Worm (Caenorhabditis elegans) whole organism, L1 larva: ENCODE measurements around the gene F07G11.4.

Experiments used
- C16A3.4 ChIP-seq: fragments of 150-350 bp; optimal IDR thresholded peaks from 2 replicates; lab custom pipeline; 2014; ENCODE audit warnings: missing biosample characterization, missing genetic modification characterization
- hlh-17 ChIP-seq: fragments of 200-800 bp; sonication (Bioruptor generic); optimal IDR thresholded peaks from 2 replicates; lab custom pipeline; 2018; ENCODE audit warnings: missing genetic modification characterization, mild to moderate bottlenecking, missing compliant biosample characterization, moderate library complexity, borderline replicate concordance
- lin-39 ChIP-seq: fragments of 150-350 bp; optimal IDR thresholded peaks from 2 replicates; lab custom pipeline; 2014; ENCODE audit warnings: missing biosample characterization, missing genetic modification reagents, missing genetic modification characterization
- lir-3 ChIP-seq: sonication (generic microtip); optimal IDR thresholded peaks from 2 replicates; lab custom pipeline; 2016; ENCODE audit warnings: mild to moderate bottlenecking, missing genetic modification characterization, moderate library complexity, missing compliant biosample characterization; ENCODE audit not compliant: poor library complexity
- lsy-2 ChIP-seq, 2 experiments: fragments of 150-350 bp; optimal IDR thresholded peaks; 2 replicates each; lab custom pipeline; 2014; ENCODE audit warnings: missing biosample characterization in 2 of 2, missing genetic modification characterization in 2 of 2
- nhr-237 ChIP-seq: fragments of 150-350 bp; optimal IDR thresholded peaks from 2 replicates; lab custom pipeline; 2014; ENCODE audit warnings: missing biosample characterization, missing genetic modification characterization
- nhr-84 ChIP-seq: sonication (generic microtip); optimal IDR thresholded peaks from 2 replicates; lab custom pipeline; 2017; ENCODE audit warnings: missing biosample characterization, missing genetic modification characterization
- rnt-1 ChIP-seq: sonication (generic microtip); optimal IDR thresholded peaks from 2 replicates; lab custom pipeline; 2016; ENCODE audit warnings: mild to moderate bottlenecking, missing genetic modification characterization, moderate library complexity, missing compliant biosample characterization
- swsn-7 ChIP-seq: sonication (generic microtip); optimal IDR thresholded peaks from 2 replicates; lab custom pipeline; 2016; ENCODE audit warnings: missing genetic modification characterization, missing compliant biosample characterization
- tbx-2 ChIP-seq: sonication (generic microtip); optimal IDR thresholded peaks from 2 replicates; lab custom pipeline; 2016; ENCODE audit warnings: missing genetic modification characterization, missing compliant biosample characterization
- zag-1 ChIP-seq: fragments of 150-350 bp; optimal IDR thresholded peaks from 2 replicates; lab custom pipeline; 2014; ENCODE audit warnings: missing biosample characterization, missing genetic modification characterization

ce11 chrV:7330868-7331267 is 35.7 kb upstream of the F07G11.4 start, which contains the start of gene F10G2.2:
- TF ChIP-seq swsn-7 (tag; lab: Kevin White, UChicago), result no peak
- TF ChIP-seq zag-1 (tag; lab: Kevin White, UChicago), result no peak
- TF ChIP-seq lin-39, result no peak
- TF ChIP-seq tbx-2 (tag; lab: Kevin White, UChicago), result no peak
- no peak for TF ChIP-seq lir-3 (tag; lab: Kevin White, UChicago)
- no peak for TF ChIP-seq lsy-2 (tag; optimal IDR thresholded peaks at IDR 0.05; lab: Kevin White, UChicago)
- TF ChIP-seq rnt-1, result no peak
- no peak for TF ChIP-seq nhr-84 (tag; lab: Kevin White, UChicago)
- TF ChIP-seq hlh-17, result no peak
- no peak for TF ChIP-seq C16A3.4 (tag; lab: Kevin White, UChicago)
- no peak for TF ChIP-seq nhr-237 (tag; lab: Kevin White, UChicago)
